Worm (Caenorhabditis elegans): ENCODE results near the gene C04A11.2.
A peak's percentile ranks its signal among the peaks of the same experiment; 100 is the strongest.

Gene C04A11.2

ce11 chrX:13709060-13709459, 40.4 kb upstream of the C04A11.2 start:
- no peak for TF ChIP-seq fkh-10 (GFP tag; optimal IDR thresholded peaks at IDR 0.05)
- no peak for TF ChIP-seq fkh-6 (tag; optimal IDR thresholded peaks at IDR 0.05)
- TF ChIP-seq sdc-2 (tag; optimal IDR thresholded peaks at IDR 0.05): no peak
- no peak for TF ChIP-seq F13H6.1 (tag; optimal IDR thresholded peaks at IDR 0.05)
- no peak for TF ChIP-seq odd-2 (tag; optimal IDR thresholded peaks at IDR 0.05)
- TF ChIP-seq fax-1 (tag; optimal IDR thresholded peaks at IDR 0.05): no peak
- no peak for TF ChIP-seq tbx-2 (tag; optimal IDR thresholded peaks at IDR 0.05)
- no peak for TF ChIP-seq pqm-1 (tag; optimal IDR thresholded peaks at IDR 0.05)
- no peak for TF ChIP-seq eyg-1 (tag; optimal IDR thresholded peaks at IDR 0.05)
- TF ChIP-seq pha-2 (tag; optimal IDR thresholded peaks at IDR 0.05): no peak
- no peak for TF ChIP-seq ref-2 (tag; optimal IDR thresholded peaks at IDR 0.05)
- no peak for TF ChIP-seq K09A11.1 (tag; optimal IDR thresholded peaks at IDR 0.05; ENCODE audit: insufficient read depth)
- TF ChIP-seq ztf-16 (tag; optimal IDR thresholded peaks at IDR 0.05): no peak
- no peak for TF ChIP-seq dve-1 (tag; optimal IDR thresholded peaks at IDR 0.05)
- no peak for TF ChIP-seq pros-1 (tag; optimal IDR thresholded peaks at IDR 0.05)
- no peak for TF ChIP-seq K02D7.2 (tag; optimal IDR thresholded peaks at IDR 0.05)
- TF ChIP-seq syd-9 (tag; optimal IDR thresholded peaks at IDR 0.05): no peak
- TF ChIP-seq madf-2 (tag; optimal IDR thresholded peaks at IDR 0.05): no peak

DNA sequence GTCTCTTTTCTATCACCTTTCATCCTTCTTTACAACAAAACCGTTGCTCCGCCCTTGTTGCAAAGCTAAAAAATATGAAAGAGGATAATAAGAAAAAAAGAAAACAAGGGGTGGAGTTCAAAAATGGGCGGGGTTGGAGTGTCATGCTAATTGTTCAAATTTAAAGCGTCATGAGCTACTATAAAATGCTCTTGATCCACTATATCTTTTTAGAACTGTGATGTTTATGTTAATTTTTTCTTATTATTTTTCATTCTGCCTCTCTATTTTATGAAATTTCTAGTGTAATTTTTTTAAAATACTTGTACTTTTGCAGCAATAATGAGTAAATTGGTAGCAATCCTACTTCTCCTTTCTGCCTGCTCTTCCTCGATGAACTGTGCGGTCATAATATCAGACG, 38.0 kb upstream of the C04A11.2 start, which contains the start of gene K02D3.1:
Gene K02D3.1, plus strand, starts transcription at position 301 of the 400 bp plus-strand sequence.
- no peak for TF ChIP-seq pqm-1 (tag; optimal IDR thresholded peaks at IDR 0.05)
- TF ChIP-seq odd-2 (tag; optimal IDR thresholded peaks at IDR 0.05): no peak
- TF ChIP-seq K09A11.1 (tag; optimal IDR thresholded peaks at IDR 0.05; ENCODE audit: insufficient read depth): no peak
- no peak for TF ChIP-seq rnt-1 (tag; optimal IDR thresholded peaks at IDR 0.05)
- no peak for TF ChIP-seq K02D7.2 (tag; optimal IDR thresholded peaks at IDR 0.05)
- no peak for TF ChIP-seq syd-9 (tag; optimal IDR thresholded peaks at IDR 0.05)
- no peak for TF ChIP-seq tbx-2 (tag; optimal IDR thresholded peaks at IDR 0.05)
- no peak for TF ChIP-seq unc-86 (tag; optimal IDR thresholded peaks at IDR 0.05)
- TF ChIP-seq nhr-11 (tag; optimal IDR thresholded peaks at IDR 0.05): no peak
- no peak for TF ChIP-seq mec-3 (tag; optimal IDR thresholded peaks at IDR 0.05; ENCODE audit: borderline replicate concordance)
- TF ChIP-seq ahr-1 (tag; optimal IDR thresholded peaks at IDR 0.05): no peak
- no peak for TF ChIP-seq dmd-4 (tag; optimal IDR thresholded peaks at IDR 0.05; ENCODE audit: borderline replicate concordance)
- TF ChIP-seq ceh-48 (tag; optimal IDR thresholded peaks at IDR 0.05): no peak
- no peak for TF ChIP-seq ceh-34 (tag; optimal IDR thresholded peaks at IDR 0.05)
- no peak for TF ChIP-seq lim-6 (tag; optimal IDR thresholded peaks at IDR 0.05)
- no peak for TF ChIP-seq C38D4.7 (GFP tag; optimal IDR thresholded peaks at IDR 0.05)
- no peak for TF ChIP-seq ttx-3 (tag; optimal IDR thresholded peaks at IDR 0.05)
- TF ChIP-seq ceh-45 (GFP tag; IDR thresholded peaks at IDR 0.05): no peak
- TF ChIP-seq ceh-2 (tag; optimal IDR thresholded peaks at IDR 0.05): no peak
- TF ChIP-seq fkh-10 (GFP tag; optimal IDR thresholded peaks at IDR 0.05): no peak

ce11 chrX:13702923-13703322, 34.3 kb upstream of the C04A11.2 start:
- TF ChIP-seq unc-42 (tag; optimal IDR thresholded peaks at IDR 0.05) (peak; percentile 50), pqm-1 (tag; optimal IDR thresholded peaks at IDR 0.05) (no peak)

DNA sequence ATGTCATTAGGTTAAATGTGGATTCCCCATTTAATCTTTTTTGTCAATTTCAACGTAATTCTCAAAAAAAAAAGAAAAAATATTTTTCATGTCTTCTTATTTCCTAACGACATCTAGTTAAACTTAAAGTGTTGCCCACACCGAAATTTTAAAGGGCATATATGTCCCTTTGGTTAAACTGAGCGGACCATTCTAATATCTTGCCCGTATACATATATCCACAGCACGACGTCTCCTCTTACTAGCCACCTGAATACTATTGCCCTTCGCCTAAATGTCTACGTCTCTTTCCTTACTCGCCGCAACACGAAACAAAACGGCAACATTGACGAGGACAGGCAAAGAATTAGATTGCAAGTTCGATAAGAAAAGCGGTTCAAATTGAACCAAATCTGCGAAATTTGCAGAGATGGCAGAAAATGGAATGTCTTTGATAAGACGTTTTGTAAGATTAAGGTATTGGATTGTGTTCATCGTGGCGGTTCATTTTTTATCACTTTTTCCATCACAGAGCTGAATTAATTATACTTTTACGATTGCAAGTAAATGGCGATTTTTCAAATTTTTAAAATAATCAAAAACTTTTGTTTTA, 32.1 kb upstream of the C04A11.2 start:
- no peak for TF ChIP-seq pag-3 (tag; optimal IDR thresholded peaks at IDR 0.05; ENCODE audit: borderline replicate concordance)
- TF ChIP-seq hlh-13 (GFP tag; optimal IDR thresholded peaks at IDR 0.05): peak; percentile 6
- peak; percentile 73 for TF ChIP-seq ceh-48 (tag; optimal IDR thresholded peaks at IDR 0.05)
- TF ChIP-seq ceh-31 (tag; optimal IDR thresholded peaks at IDR 0.05): peak; percentile 98
- peak; percentile 81 for TF ChIP-seq syd-9 (tag; optimal IDR thresholded peaks at IDR 0.05)
- TF ChIP-seq ceh-22 (tag; optimal IDR thresholded peaks at IDR 0.05): peak; percentile 90
- TF ChIP-seq ztf-16 (tag; optimal IDR thresholded peaks at IDR 0.05): peak; percentile 90
- TF ChIP-seq pqm-1 (tag; optimal IDR thresholded peaks at IDR 0.05): peak; percentile 90
- no peak for TF ChIP-seq ceh-24 (tag; optimal IDR thresholded peaks at IDR 0.05)
- peak; percentile 50 for TF ChIP-seq unc-3 (GFP tag; conservative IDR thresholded peaks at IDR 0.05)
- peak; percentile 86 for TF ChIP-seq unc-3 (tag; optimal IDR thresholded peaks at IDR 0.05)
- TF ChIP-seq ceh-2 (tag; optimal IDR thresholded peaks at IDR 0.05): peak; percentile 74
- peak; percentile 100 for TF ChIP-seq ceh-18 (tag; optimal IDR thresholded peaks at IDR 0.05)
- TF ChIP-seq ceh-6 (GFP tag; optimal IDR thresholded peaks at IDR 0.05): peak; percentile 67
- TF ChIP-seq F13H6.1 (tag; optimal IDR thresholded peaks at IDR 0.05): peak; percentile 89
- TF ChIP-seq hlh-30 (tag; optimal IDR thresholded peaks at IDR 0.05; ENCODE audit: insufficient read depth): peak; percentile 80
- peak; percentile 36 for TF ChIP-seq pat-9 (tag; optimal IDR thresholded peaks at IDR 0.05)
- peak; percentile 98 for TF ChIP-seq nfya-1 (tag; optimal IDR thresholded peaks at IDR 0.05)
- peak; percentile 56 for TF ChIP-seq Y22D7AL.16 (tag; optimal IDR thresholded peaks at IDR 0.05)
- TF ChIP-seq madf-2 (tag; optimal IDR thresholded peaks at IDR 0.05): peak; percentile 79
- no peak for TF ChIP-seq npax-4 (tag; optimal IDR thresholded peaks at IDR 0.05)
- TF ChIP-seq ref-2 (tag; optimal IDR thresholded peaks at IDR 0.05): peak; percentile 96
- peak; percentile 12 for TF ChIP-seq fax-1 (tag; optimal IDR thresholded peaks at IDR 0.05)
